Worm (Caenorhabditis elegans): ENCODE measurements around the gene C13A2.4.

- TF ChIP-seq unc-62 (GFP tag; optimal IDR thresholded peaks at IDR 0.05) (no peak), blmp-1 (tag; optimal IDR thresholded peaks at IDR 0.05) (no peak)
These were observed 20.2 kb upstream of the C13A2.4 start, which contains the start of gene C13A2.12 for ce11 chrV:7258965-7259364.

All from whole organism, L1 larva.